Worm (Caenorhabditis elegans) whole organism, late embryonic: Measurements from ENCODE around the gene W04E12.7.
A peak's percentile ranks its signal among the peaks of the same experiment; 100 is the strongest.

ENCODE experiments used
- C08G9.2 ChIP-seq: sonication (generic microtip); optimal IDR thresholded peaks from 2 replicates; lab custom pipeline; 2016; ENCODE audit warnings: mild to moderate bottlenecking, missing genetic modification characterization, moderate library complexity, missing compliant biosample characterization
- C38D4.7 ChIP-seq: fragments of 200-800 bp; sonication (Bioruptor generic); optimal IDR thresholded peaks from 2 replicates; lab custom pipeline; 2018; ENCODE audit warnings: mild to moderate bottlenecking, missing genetic modification characterization, moderate library complexity, missing compliant biosample characterization
- F13H6.1 ChIP-seq: sonication (generic microtip); optimal IDR thresholded peaks from 2 replicates; lab custom pipeline; 2016; ENCODE audit warnings: missing genetic modification characterization, missing compliant biosample characterization
- K02D7.2 ChIP-seq: sonication (generic microtip); optimal IDR thresholded peaks from 2 replicates; lab custom pipeline; 2017; ENCODE audit warnings: mild to moderate bottlenecking, missing genetic modification characterization, missing compliant biosample characterization
- T23F11.4 ChIP-seq: fragments of 200-800 bp; sonication (Bioruptor generic); optimal IDR thresholded peaks from 2 replicates; lab custom pipeline; 2018; ENCODE audit warnings: mild to moderate bottlenecking, missing genetic modification characterization, missing compliant biosample characterization
- ama-1 ChIP-seq: fragments of 150-350 bp; optimal IDR thresholded peaks from 2 replicates; lab custom pipeline; 2014
- ceh-14 ChIP-seq: sonication (generic microtip); optimal IDR thresholded peaks from 2 replicates; lab custom pipeline; 2016; ENCODE audit warnings: missing genotype, missing genetic modification characterization, missing compliant biosample characterization
- ceh-18 ChIP-seq: sonication (generic microtip); optimal IDR thresholded peaks from 2 replicates; lab custom pipeline; 2016; ENCODE audit warnings: missing genetic modification characterization, missing compliant biosample characterization
- ceh-19 ChIP-seq: fragments of 200-800 bp; sonication (Bioruptor generic); optimal IDR thresholded peaks from 2 replicates; lab custom pipeline; 2018; ENCODE audit warnings: mild to moderate bottlenecking, missing genetic modification characterization, missing compliant biosample characterization
- ceh-2 ChIP-seq: sonication (generic microtip); optimal IDR thresholded peaks from 2 replicates; lab custom pipeline; 2016; ENCODE audit warnings: missing genotype, missing genetic modification characterization, missing compliant biosample characterization
- ceh-22 ChIP-seq: sonication (generic microtip); optimal IDR thresholded peaks from 2 replicates; lab custom pipeline; 2017; ENCODE audit warnings: missing biosample characterization, missing genetic modification characterization
- ceh-24 ChIP-seq: sonication (generic microtip); optimal IDR thresholded peaks from 2 replicates; lab custom pipeline; 2016; ENCODE audit warnings: mild to moderate bottlenecking, missing genetic modification characterization, missing compliant biosample characterization
- ceh-34 ChIP-seq: sonication (generic microtip); optimal IDR thresholded peaks from 2 replicates; lab custom pipeline; 2016; ENCODE audit warnings: mild to moderate bottlenecking, missing genetic modification characterization, missing compliant biosample characterization
- ceh-48 ChIP-seq: sonication (generic microtip); optimal IDR thresholded peaks from 2 replicates; lab custom pipeline; 2016; ENCODE audit warnings: missing genetic modification characterization, inconsistent platforms, missing compliant biosample characterization
- ceh-6 ChIP-seq: fragments of 200-800 bp; sonication (Bioruptor generic); optimal IDR thresholded peaks from 2 replicates; lab custom pipeline; 2018; ENCODE audit warnings: mild to moderate bottlenecking, missing genetic modification characterization, missing compliant biosample characterization
- ceh-9 ChIP-seq: sonication (generic microtip); optimal IDR thresholded peaks from 2 replicates; lab custom pipeline; 2016; ENCODE audit warnings: mild to moderate bottlenecking, missing genetic modification characterization, inconsistent platforms, missing compliant biosample characterization
- dmd-4 ChIP-seq: sonication (generic microtip); optimal IDR thresholded peaks from 2 replicates; lab custom pipeline; 2016; ENCODE audit warnings: borderline replicate concordance, missing genetic modification characterization, missing compliant biosample characterization
- elt-4 ChIP-seq: sonication (generic microtip); optimal IDR thresholded peaks from 2 replicates; lab custom pipeline; 2016; ENCODE audit warnings: missing genetic modification characterization, missing compliant biosample characterization
- eyg-1 ChIP-seq: sonication (generic microtip); optimal IDR thresholded peaks from 2 replicates; lab custom pipeline; 2016; ENCODE audit warnings: missing genotype, missing genetic modification characterization, missing compliant biosample characterization
- fax-1 ChIP-seq: sonication (generic microtip); optimal IDR thresholded peaks from 2 replicates; lab custom pipeline; 2016; ENCODE audit warnings: missing genotype, missing genetic modification characterization, missing compliant biosample characterization
- fkh-10 ChIP-seq: fragments of 150-350 bp; optimal IDR thresholded peaks from 2 replicates; lab custom pipeline; 2014; ENCODE audit warnings: missing biosample characterization, missing genetic modification reagents, missing genetic modification characterization
- fkh-6 ChIP-seq: sonication (generic microtip); optimal IDR thresholded peaks from 2 replicates; lab custom pipeline; 2016; ENCODE audit warnings: missing genetic modification characterization, missing compliant biosample characterization
- hlh-6 ChIP-seq: sonication (generic microtip); optimal IDR thresholded peaks from 2 replicates; lab custom pipeline; 2016; ENCODE audit warnings: missing genotype, missing genetic modification characterization, missing compliant biosample characterization
- hlh-8 ChIP-seq: sonication (generic microtip); optimal IDR thresholded peaks from 2 replicates; lab custom pipeline; 2016; ENCODE audit warnings: missing genotype, missing genetic modification characterization, missing compliant biosample characterization
- lin-11 ChIP-seq: fragments of 200-800 bp; sonication (Bioruptor generic); optimal IDR thresholded peaks from 2 replicates; lab custom pipeline; 2018; ENCODE audit warnings: mild to moderate bottlenecking, missing genetic modification characterization, missing compliant biosample characterization
- madf-2 ChIP-seq: sonication (generic microtip); optimal IDR thresholded peaks from 2 replicates; lab custom pipeline; 2017; ENCODE audit warnings: missing genetic modification characterization, missing compliant biosample characterization
- nfya-1 ChIP-seq: sonication (generic microtip); optimal IDR thresholded peaks from 2 replicates; lab custom pipeline; 2017; ENCODE audit warnings: missing genetic modification characterization, mild to moderate bottlenecking, missing compliant biosample characterization, antibody characterized with exemption, moderate library complexity
- nhr-11 ChIP-seq: fragments of 150-350 bp; optimal IDR thresholded peaks from 2 replicates; lab custom pipeline; 2014; ENCODE audit warnings: missing biosample characterization, missing genetic modification characterization
- odd-2 ChIP-seq: sonication (generic microtip); optimal IDR thresholded peaks from 2 replicates; lab custom pipeline; 2017; ENCODE audit warnings: antibody characterized with exemption, mild to moderate bottlenecking, missing genetic modification characterization, missing compliant biosample characterization
- pag-3 ChIP-seq: sonication (generic microtip); optimal IDR thresholded peaks from 2 replicates; lab custom pipeline; 2016; ENCODE audit warnings: missing compliant biosample characterization, missing genetic modification characterization, borderline replicate concordance
- pha-4 ChIP-seq: fragments of 150-350 bp; optimal IDR thresholded peaks from 2 replicates; lab custom pipeline; 2018; ENCODE audit warnings: missing biosample characterization, missing genetic modification reagents, missing genetic modification characterization
- pqm-1 ChIP-seq: sonication (generic microtip); optimal IDR thresholded peaks from 2 replicates; lab custom pipeline; 2016; ENCODE audit warnings: missing genetic modification characterization, missing compliant biosample characterization
- pros-1 ChIP-seq: fragments of 150-350 bp; optimal IDR thresholded peaks from 2 replicates; lab custom pipeline; 2014; ENCODE audit warnings: missing biosample characterization, missing genetic modification reagents, missing genetic modification characterization
- ref-2 ChIP-seq: sonication (generic microtip); optimal IDR thresholded peaks from 2 replicates; lab custom pipeline; 2016; ENCODE audit warnings: missing genetic modification characterization, missing compliant biosample characterization
- rnt-1 ChIP-seq: sonication (generic microtip); optimal IDR thresholded peaks from 2 replicates; lab custom pipeline; 2016; ENCODE audit warnings: missing genetic modification characterization, missing compliant biosample characterization
- sox-4 ChIP-seq: sonication (generic microtip); optimal IDR thresholded peaks from 2 replicates; lab custom pipeline; 2017; ENCODE audit warnings: mild to moderate bottlenecking, missing genetic modification characterization, inconsistent platforms, missing compliant biosample characterization
- syd-9 ChIP-seq: sonication (generic microtip); optimal IDR thresholded peaks from 2 replicates; lab custom pipeline; 2016; ENCODE audit warnings: mild to moderate bottlenecking, missing genetic modification characterization, moderate library complexity, missing compliant biosample characterization
- ttx-3 ChIP-seq: sonication (generic microtip); optimal IDR thresholded peaks from 2 replicates; lab custom pipeline; 2016; ENCODE audit warnings: missing genetic modification reagents, missing genetic modification characterization, missing compliant biosample characterization
- unc-3 ChIP-seq, 2 experiments: fragments of 200-800 bp in 1 of 2; sonication (Bioruptor generic) in 1 of 2; sonication (generic microtip) in 1 of 2; conservative IDR thresholded peaks in 1 of 2; optimal IDR thresholded peaks in 1 of 2; 2 replicates each; pipeline versions ENCODE4 v1.3.6 to Lab custom; 2016 to 2022; ENCODE audit warnings: missing compliant biosample characterization in 2 of 2, missing genetic modification characterization in 2 of 2, missing genetic modification reagents in 1 of 2
- unc-42 ChIP-seq: sonication (generic microtip); optimal IDR thresholded peaks from 2 replicates; lab custom pipeline; 2016; ENCODE audit warnings: missing genotype, missing genetic modification characterization, missing compliant biosample characterization
- unc-55 ChIP-seq: sonication (generic microtip); optimal IDR thresholded peaks from 2 replicates; lab custom pipeline; 2017; ENCODE audit warnings: missing biosample characterization, missing genetic modification reagents, missing genetic modification characterization
- unc-86 ChIP-seq: sonication (generic microtip); optimal IDR thresholded peaks from 2 replicates; lab custom pipeline; 2016; ENCODE audit warnings: missing genetic modification characterization, missing compliant biosample characterization
- ztf-16 ChIP-seq: sonication (generic microtip); optimal IDR thresholded peaks from 2 replicates; lab custom pipeline; 2017; ENCODE audit warnings: missing genetic modification characterization, missing compliant biosample characterization

W04E12.7 gene

ce11 chrV:19743305-19743704 lies 5.9 kb upstream of the W04E12.7 start, which contains the start of gene W04E12.4:
TSS of gene W04E12.4 (plus strand) at chrV:19743605.
- TF ChIP-seq rnt-1 (no peak), T23F11.4 (GFP tag; lab: Kevin White, UChicago) (no peak), ref-2 (tag; lab: Kevin White, UChicago) (no peak), unc-3 (GFP tag; conservative IDR thresholded peaks at IDR 0.05; lab: Robert Waterston, UW) (no peak), unc-3 (tag; optimal IDR thresholded peaks at IDR 0.05; lab: Kevin White, UChicago) (no peak), K02D7.2 (tag; lab: Kevin White, UChicago) (no peak)

ce11 chrV:19741651-19742050 lies 4.3 kb upstream of the W04E12.7 start, which contains the start of gene W04E12.3:
TSS of gene W04E12.3 (plus strand) at chrV:19741951.
- TF ChIP-seq ceh-6 (GFP tag; lab: Kevin White, UChicago) (no peak), ama-1 (no peak), ceh-24 (no peak), unc-42 (tag; lab: Kevin White, UChicago) (no peak), sox-4 (tag; lab: Kevin White, UChicago) (no peak), ceh-2 (no peak), pha-4 (tag; lab: Kevin White, UChicago) (no peak), eyg-1 (no peak), rnt-1 (no peak), ref-2 (tag; lab: Kevin White, UChicago) (no peak)

ce11 chrV:19741034-19741433 lies 3.7 kb upstream of the W04E12.7 start, which contains the start of gene W04E12.2:
TSS of gene W04E12.2 (minus strand) at chrV:19741134.
- TF ChIP-seq ceh-48 (tag; lab: Kevin White, UChicago) = no peak
- no peak for TF ChIP-seq ceh-14 (tag; lab: Kevin White, UChicago)
- no peak for TF ChIP-seq ztf-16 (tag; lab: Kevin White, UChicago)
- no peak for TF ChIP-seq dmd-4 (tag; lab: Kevin White, UChicago)
- TF ChIP-seq ceh-9 (tag; lab: Kevin White, UChicago) = no peak
- TF ChIP-seq C38D4.7 (GFP tag; lab: Kevin White, UChicago) = no peak
- no peak for TF ChIP-seq ama-1
- TF ChIP-seq ttx-3 (tag; lab: Kevin White, UChicago) = no peak
- TF ChIP-seq syd-9 = no peak
- no peak for TF ChIP-seq ref-2 (tag; lab: Kevin White, UChicago)
- TF ChIP-seq ceh-19 (GFP tag; lab: Kevin White, UChicago) = no peak
- no peak for TF ChIP-seq fkh-6

- no peak for TF ChIP-seq hlh-8
- TF ChIP-seq fkh-10 (GFP tag; lab: Kevin White, UChicago) = no peak
- no peak for TF ChIP-seq nhr-11 (tag; lab: Kevin White, UChicago)
- TF ChIP-seq ceh-18 (tag; lab: Kevin White, UChicago) = no peak
- no peak for TF ChIP-seq pqm-1
- TF ChIP-seq odd-2 (tag; lab: Kevin White, UChicago) = no peak
- no peak for TF ChIP-seq fax-1 (tag; lab: Kevin White, UChicago)
- no peak for TF ChIP-seq dmd-4 (tag; lab: Kevin White, UChicago)
- no peak for TF ChIP-seq lin-11
These were observed 759 bp upstream of the W04E12.7 start, which contains the start of gene fbxa-131 for ce11 chrV:19738117-19738516. TSS of gene fbxa-131 (plus strand) at chrV:19738417.

ce11 chrV:19733728-19734127 lies 3.6 kb downstream of the W04E12.7 start:
- TF ChIP-seq pag-3 (tag; lab: Kevin White, UChicago) (peak; percentile 40), C08G9.2 (no peak)

ce11 chrV:19730280-19730679 lies 7.1 kb downstream of the W04E12.7 start, which contains the start of gene Y116F11A.1:
TSS of gene Y116F11A.1 (plus strand) at chrV:19730580.
- no peak for TF ChIP-seq unc-55 (GFP tag; lab: Kevin White, UChicago)
- no peak for TF ChIP-seq ceh-34
- TF ChIP-seq fkh-10 (GFP tag; lab: Kevin White, UChicago) = no peak
- TF ChIP-seq ceh-24 = no peak
- TF ChIP-seq ttx-3 (tag; lab: Kevin White, UChicago) = no peak
- TF ChIP-seq pros-1 = no peak
- no peak for TF ChIP-seq madf-2 (tag; lab: Kevin White, UChicago)
- no peak for TF ChIP-seq C08G9.2
- TF ChIP-seq nhr-11 (tag; lab: Kevin White, UChicago) = no peak
- no peak for TF ChIP-seq ceh-22
- TF ChIP-seq unc-86 (tag; lab: Kevin White, UChicago) = no peak
- TF ChIP-seq pqm-1 = no peak
- TF ChIP-seq K02D7.2 (tag; lab: Kevin White, UChicago) = no peak
- TF ChIP-seq elt-4 (tag; lab: Kevin White, UChicago) = no peak
- TF ChIP-seq F13H6.1 (tag; lab: Kevin White, UChicago) = no peak
- TF ChIP-seq hlh-6 (tag; lab: Kevin White, UChicago) = no peak
- no peak for TF ChIP-seq nfya-1 (tag; lab: Kevin White, UChicago)
